ENCODE assay signal across 1 fruit fly cellular context in genomic region chr2L:12468813-12469212, dm6.
A peak's percentile ranks its signal among the peaks of the same experiment; 100 is the strongest.
TF ChIP-seq lines count a peak whose summit lies in the region.

No protein-coding gene starts in this region.

TF ChIP-seq in whole organism, embryonic, 481 proteins besides CTCF, POLR2A, EP300 and RAD21 (continued from another document):
- TF ChIP-seq scrt (GFP tag; optimal IDR thresholded peaks at IDR 0.05; lab: Kevin White, UChicago) (no peak), Nf-YA (GFP tag; IDR thresholded peaks at IDR 0.05; lab: Robert Waterston, UW) (no peak), onecut (GFP tag; IDR thresholded peaks at IDR 0.05; lab: Robert Waterston, UW) (no peak), CG18599 (GFP tag; optimal IDR thresholded peaks at IDR 0.05; lab: Kevin White, UChicago) (peak; percentile 49), CG4360 (GFP tag; IDR thresholded peaks at IDR 0.05; lab: Robert Waterston, UW) (no peak), sqz (GFP tag; optimal IDR thresholded peaks at IDR 0.05; lab: Kevin White, UChicago) (no peak), her (GFP tag; optimal IDR thresholded peaks at IDR 0.05; lab: Kevin White, UChicago) (no peak), ewg (GFP tag; optimal IDR thresholded peaks at IDR 0.05; lab: Kevin White, UChicago) (no peak), Nf-YB (GFP tag; optimal IDR thresholded peaks at IDR 0.05; lab: Kevin White, UChicago) (no peak), tup (GFP tag; optimal IDR thresholded peaks at IDR 0.05; lab: Kevin White, UChicago) (no peak), maf-S (GFP tag; optimal IDR thresholded peaks at IDR 0.05; lab: Kevin White, UChicago) (peak; percentile 6), CG13624 (GFP tag; optimal IDR thresholded peaks at IDR 0.05; lab: Kevin White, UChicago) (peak; percentile 6), h (optimal IDR thresholded peaks at IDR 0.05; lab: Kevin White, UChicago) (no peak), CG9437 (GFP tag; optimal IDR thresholded peaks at IDR 0.05; lab: Kevin White, UChicago) (no peak), chn (GFP tag; optimal IDR thresholded peaks at IDR 0.05; lab: Kevin White, UChicago) (no peak), so (GFP tag; IDR thresholded peaks at IDR 0.05; lab: Robert Waterston, UW) (peak; percentile 55; the same call in 1 of the 3 replicates), CG10565 (GFP tag; optimal IDR thresholded peaks at IDR 0.05; lab: Kevin White, UChicago) (no peak), CG11696 (GFP tag; IDR thresholded peaks at IDR 0.05; lab: Robert Waterston, UW) (no peak), Hmr (GFP tag; optimal IDR thresholded peaks at IDR 0.05; lab: Kevin White, UChicago) (peak; percentile 48), lab (GFP tag; optimal IDR thresholded peaks at IDR 0.05; lab: Kevin White, UChicago) (peak; percentile 43), pho (GFP tag; optimal IDR thresholded peaks at IDR 0.05; lab: Kevin White, UChicago) (no peak), CG8290 (GFP tag; optimal IDR thresholded peaks at IDR 0.05; lab: Kevin White, UChicago) (no peak), CG8290 (tag; optimal IDR thresholded peaks at IDR 0.05; lab: Kevin White, UChicago) (peak in 1 of 2 experiments; percentile 52), Deaf1 (tag; optimal IDR thresholded peaks at IDR 0.05; lab: Kevin White, UChicago) (no peak), Dek (tag; optimal IDR thresholded peaks at IDR 0.05; lab: Kevin White, UChicago) (peak; percentile 29), sug (tag; optimal IDR thresholded peaks at IDR 0.05; lab: Kevin White, UChicago) (peak; percentile 50), lbe (GFP tag; optimal IDR thresholded peaks at IDR 0.05; lab: Kevin White, UChicago) (no peak), Vsx1 (GFP tag; optimal IDR thresholded peaks at IDR 0.05; lab: Kevin White, UChicago) (no peak), CG3281 (GFP tag; optimal IDR thresholded peaks at IDR 0.05; lab: Kevin White, UChicago) (peak; percentile 12), CG11560 (tag; IDR thresholded peaks at IDR 0.05; lab: Robert Waterston, UW) (no peak), D19B (GFP tag; optimal IDR thresholded peaks at IDR 0.05; lab: Kevin White, UChicago) (peak; percentile 9), Dad (GFP tag; optimal IDR thresholded peaks at IDR 0.05; lab: Kevin White, UChicago) (no peak), sens (GFP tag; lab: Kevin White, UChicago) (peak; percentile 68), corto (GFP tag; optimal IDR thresholded peaks at IDR 0.05; lab: Kevin White, UChicago) (no peak), CG6854 (GFP tag; optimal IDR thresholded peaks at IDR 0.05; lab: Kevin White, UChicago) (no peak), mam (GFP tag; optimal IDR thresholded peaks at IDR 0.05; lab: Kevin White, UChicago) (no peak), wdn (GFP tag; IDR thresholded peaks at IDR 0.05; lab: Robert Waterston, UW) (0 out of 2 replicates have a peak, but pooled peaks have one; percentile 28), CG17829 (tag; optimal IDR thresholded peaks at IDR 0.05; lab: Kevin White, UChicago) (no peak), peb (GFP tag; IDR thresholded peaks at IDR 0.05; lab: Robert Waterston, UW) (no peak), toy (GFP tag; IDR thresholded peaks at IDR 0.05; lab: Robert Waterston, UW) (no peak)
TF ChIP-seq in whole organism, embryonic: peak in this region for 29.
